Fruit fly (Drosophila melanogaster): ENCODE results near the gene Membrin.
A peak's percentile ranks its signal among the peaks of the same experiment; 100 is the strongest.

The Membrin gene

DNA sequence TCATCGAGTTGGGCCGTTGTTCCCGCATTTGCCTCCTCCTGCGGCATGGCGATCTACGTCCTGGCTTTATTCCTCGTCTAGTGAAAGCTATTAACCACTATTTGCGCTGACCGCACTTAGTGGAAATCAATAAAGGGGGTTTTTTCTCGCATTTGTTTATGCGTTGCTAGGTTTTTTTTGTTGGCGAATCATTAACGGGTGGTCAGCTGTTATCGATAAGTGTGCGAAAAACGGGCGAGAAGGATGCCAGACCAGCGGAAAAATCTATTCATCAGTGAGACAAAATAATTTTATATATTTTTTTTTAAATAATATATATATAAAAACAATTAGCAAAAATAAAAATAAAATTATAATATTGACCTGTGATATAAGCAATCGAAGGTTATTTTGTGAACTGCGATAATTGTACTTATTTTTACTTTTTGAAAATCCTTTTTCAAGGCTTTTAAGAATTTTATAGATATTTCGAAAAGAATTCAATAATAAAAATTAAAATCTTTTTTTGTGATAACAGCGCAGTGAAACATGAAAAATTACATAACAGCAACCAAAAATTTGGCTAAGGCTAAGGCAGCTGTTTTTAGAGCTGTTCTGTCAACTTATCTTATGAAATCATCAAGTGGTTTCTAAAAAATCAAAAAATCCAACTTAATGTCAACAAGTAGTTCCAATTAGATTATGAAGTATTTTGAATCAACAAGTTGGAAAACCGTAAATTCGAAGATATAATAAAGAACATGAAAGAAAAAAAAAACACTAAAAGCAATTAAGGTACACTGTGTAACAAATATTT, 6.8 kb upstream of the Membrin start, which contains the start of gene Klp64D (continued):
- TF ChIP-seq Neu2 (GFP tag; optimal IDR thresholded peaks at IDR 0.05; ENCODE audit: borderline replicate concordance) (no peak), CG6175 (GFP tag; IDR thresholded peaks at IDR 0.05) (no peak), CG10209 (GFP tag; optimal IDR thresholded peaks at IDR 0.05) (no peak), CG6854 (GFP tag; optimal IDR thresholded peaks at IDR 0.05) (no peak), CG8924 (tag; optimal IDR thresholded peaks at IDR 0.05) (peak; percentile 43), kay (GFP tag; optimal IDR thresholded peaks at IDR 0.05) (no peak), CG2202 (tag; optimal IDR thresholded peaks at IDR 0.05) (no peak), CG4707 (GFP tag; optimal IDR thresholded peaks at IDR 0.05) (no peak), scrt (GFP tag; optimal IDR thresholded peaks at IDR 0.05) (no peak), CG12299 (tag; optimal IDR thresholded peaks at IDR 0.05) (peak; percentile 11), CG6689 (GFP tag; IDR thresholded peaks at IDR 0.05) (no peak), wor (GFP tag; IDR thresholded peaks at IDR 0.05) (no peak), ab (GFP tag; optimal IDR thresholded peaks at IDR 0.05) (no peak), CG3838 (GFP tag; optimal IDR thresholded peaks at IDR 0.05) (no peak), dm (GFP tag; optimal IDR thresholded peaks at IDR 0.05) (no peak), btn (GFP tag; optimal IDR thresholded peaks at IDR 0.05) (no peak), CG14441 (GFP tag; IDR thresholded peaks at IDR 0.05) (0 out of 2 replicates have a peak, but pooled peaks have one; percentile 29), Drgx (GFP tag; IDR thresholded peaks at IDR 0.05) (no peak), CG15514 (GFP tag; optimal IDR thresholded peaks at IDR 0.05) (peak; percentile 51), Doc3 (GFP tag; IDR thresholded peaks at IDR 0.05; ENCODE audit: partially characterized antibody) (0 out of 3 replicates have a peak, but pooled peaks have one; percentile 30), CG16779 (GFP tag; IDR thresholded peaks at IDR 0.05) (no peak), NFAT (GFP tag; IDR thresholded peaks at IDR 0.05) (no peak), CG6683 (GFP tag; optimal IDR thresholded peaks at IDR 0.05) (no peak), prd (optimal IDR thresholded peaks at IDR 0.05) (no peak), prd (GFP tag; IDR thresholded peaks at IDR 0.05) (no peak), nom (GFP tag; optimal IDR thresholded peaks at IDR 0.05) (no peak), CG4360 (GFP tag; IDR thresholded peaks at IDR 0.05) (no peak), dysf (GFP tag; IDR thresholded peaks at IDR 0.05) (0 out of 3 replicates have a peak, but pooled peaks have one; percentile 32), CG10321 (GFP tag; IDR thresholded peaks at IDR 0.05) (no peak), zf30C (GFP tag; optimal IDR thresholded peaks at IDR 0.05) (no peak), hkb (optimal IDR thresholded peaks at IDR 0.05) (no peak), hkb (GFP tag; IDR thresholded peaks at IDR 0.05) (no peak), sob (GFP tag; IDR thresholded peaks at IDR 0.05) (0 out of 2 replicates have a peak, but pooled peaks have one; percentile 25), unpg (GFP tag; optimal IDR thresholded peaks at IDR 0.05) (peak; percentile 51), CG7372 (GFP tag; IDR thresholded peaks at IDR 0.05) (no peak), ro (GFP tag; IDR thresholded peaks at IDR 0.05) (no peak), klu (GFP tag; IDR thresholded peaks at IDR 0.05) (no peak), ato (GFP tag; IDR thresholded peaks at IDR 0.05; ENCODE audit: partially characterized antibody) (no peak), z (GFP tag; IDR thresholded peaks at IDR 0.05) (no peak), trem (tag; optimal IDR thresholded peaks at IDR 0.05) (peak; percentile 3), Spps (tag; optimal IDR thresholded peaks at IDR 0.05) (no peak), Rx (GFP tag; IDR thresholded peaks at IDR 0.05) (no peak), ham (GFP tag; IDR thresholded peaks at IDR 0.05) (no peak), ftz-f1 (GFP tag; optimal IDR thresholded peaks at IDR 0.05) (no peak), maf-S (GFP tag; optimal IDR thresholded peaks at IDR 0.05) (no peak), CG7786 (GFP tag; optimal IDR thresholded peaks at IDR 0.05) (no peak), CG14965 (GFP tag; optimal IDR thresholded peaks at IDR 0.05; ENCODE audit: borderline replicate concordance) (no peak), fd96Cb (tag; optimal IDR thresholded peaks at IDR 0.05) (no peak), mirr (GFP tag; optimal IDR thresholded peaks at IDR 0.05) (no peak), CG3163 (GFP tag; optimal IDR thresholded peaks at IDR 0.05) (no peak), CG2889 (GFP tag; IDR thresholded peaks at IDR 0.05) (no peak)

Data from whole organism, embryonic.